Worm (Caenorhabditis elegans) whole organism, mixed stage, embryonic: ENCODE results near the gene B0334.4.

Experiments
- M03D4.4 ChIP-seq: sonication (generic microtip); optimal IDR thresholded peaks from 2 replicates; lab custom pipeline; 2017; ENCODE audit warnings: mild to moderate bottlenecking, missing genetic modification characterization, missing compliant biosample characterization
- blmp-1 ChIP-seq: fragments of 150-350 bp; optimal IDR thresholded peaks from 2 replicates; lab custom pipeline; 2014; ENCODE audit warnings: missing biosample characterization, missing genetic modification characterization
- elt-3 ChIP-seq: fragments of 150-350 bp; optimal IDR thresholded peaks from 2 replicates; lab custom pipeline; 2014; ENCODE audit warnings: missing biosample characterization, missing genetic modification characterization
- nhr-28 ChIP-seq: fragments of 150-350 bp; optimal IDR thresholded peaks from 2 replicates; lab custom pipeline; 2014; ENCODE audit warnings: missing biosample characterization, missing genetic modification characterization
- unc-39 ChIP-seq: fragments of 150-350 bp; optimal IDR thresholded peaks from 2 replicates; lab custom pipeline; 2014; ENCODE audit warnings: missing biosample characterization, missing genetic modification characterization

DNA sequence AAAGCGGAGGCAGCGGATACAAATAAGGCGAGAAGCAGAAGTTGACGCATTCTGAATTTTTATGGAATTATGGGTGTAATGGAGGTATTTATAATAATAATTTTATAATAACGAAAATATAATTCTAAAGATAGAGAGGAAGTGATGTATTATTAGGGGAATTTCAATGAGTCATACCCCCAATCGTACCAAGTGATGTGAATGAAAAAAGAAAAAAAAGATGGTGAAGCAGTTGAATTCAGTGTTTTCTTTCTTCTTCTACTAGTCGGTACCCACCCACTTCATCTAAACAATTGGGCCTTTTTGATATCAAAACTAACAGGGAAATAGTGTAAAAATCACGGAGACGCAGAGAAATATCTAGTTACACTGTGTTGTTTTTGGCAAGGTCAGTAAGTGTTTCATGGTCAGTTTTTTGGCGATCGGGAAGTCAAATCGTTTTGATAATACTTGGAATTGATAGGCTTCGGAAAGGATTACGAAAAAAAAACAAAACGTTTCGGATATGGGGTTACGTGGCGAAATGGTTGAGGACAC lies 8.7 kb upstream of the B0334.4 start, which contains the start of gene ttr-18:
- no peak for TF ChIP-seq unc-39 (tag; lab: Kevin White, UChicago)
- no peak for TF ChIP-seq M03D4.4 (tag; lab: Kevin White, UChicago)
- TF ChIP-seq blmp-1 = no peak
- no peak for TF ChIP-seq nhr-28 (tag; lab: Kevin White, UChicago)
- TF ChIP-seq elt-3 (tag; lab: Kevin White, UChicago) = no peak
